Worm (Caenorhabditis elegans): ENCODE measurements around the gene hpo-25.

ce11 chrII:2417889-2418288, 48.8 kb downstream of the hpo-25 start, which contains the start of the genes F42G2.5 and F42G2.7:
- no peak for TF ChIP-seq T23F11.4 (GFP tag; optimal IDR thresholded peaks at IDR 0.05)
- TF ChIP-seq pha-4 (tag; optimal IDR thresholded peaks at IDR 0.05) = no peak
